Fruit fly (Drosophila melanogaster) Kc167 (cell line): ENCODE results near the gene CG43354.

Source experiments
- Sin3A ChIP-seq: fragments of >200 bp; optimal IDR thresholded peaks from 2 replicates; lab custom pipeline; 2018; ENCODE audit warnings: missing external identifiers
- insv ChIP-seq: fragments of >200 bp; optimal IDR thresholded peaks from 3 replicates; lab custom pipeline; 2018; ENCODE audit warnings: missing external identifiers
- psq ChIP-seq: fragments of >200 bp; optimal IDR thresholded peaks from 2 replicates; lab custom pipeline; 2017; ENCODE audit warnings: missing external identifiers

DNA sequence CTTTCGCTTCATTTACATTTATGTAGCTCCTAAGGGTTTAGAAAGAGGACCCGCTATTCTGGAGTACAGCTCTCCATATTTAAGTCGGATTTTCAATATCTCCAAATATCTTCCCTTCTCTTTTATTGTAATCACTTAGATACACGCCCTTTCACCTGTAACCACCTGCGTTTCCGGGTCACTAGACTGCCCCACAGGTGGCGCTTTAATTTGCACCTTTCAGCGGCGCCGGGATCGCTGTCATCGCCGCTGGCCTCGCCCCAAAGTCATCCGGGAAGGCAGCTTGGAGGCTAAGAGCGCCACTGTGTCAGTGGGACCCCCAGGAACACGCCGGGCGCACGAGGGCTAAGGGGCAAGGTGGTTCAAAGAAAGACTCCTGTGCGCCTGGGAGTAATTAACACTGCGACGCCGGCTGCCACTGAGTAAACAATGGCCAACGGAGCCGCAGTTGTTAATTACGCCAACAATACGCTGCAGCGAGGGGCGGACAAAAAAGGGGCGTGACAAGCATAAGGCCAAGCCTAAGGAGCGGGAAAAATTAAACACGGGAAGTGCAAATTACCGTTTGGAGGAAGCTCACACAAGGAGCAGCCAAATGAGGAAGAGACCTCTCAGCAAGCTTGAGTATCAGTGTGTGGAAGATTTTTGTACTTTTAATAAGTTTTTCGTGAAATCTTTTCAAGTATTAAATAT is 24.9 kb downstream of the CG43354 start:
- TF ChIP-seq Sin3A (lab: Kevin White, UChicago) (no peak), insv (lab: Kevin White, UChicago) (no peak), psq (lab: Kevin White, UChicago) (no peak)
